Fruit fly (Drosophila melanogaster) whole organism, embryonic: ENCODE data around the gene dock.

Source experiments
- Asciz ChIP-seq: fragments of 200-800 bp; sonication (Bioruptor generic); optimal IDR thresholded peaks from 2 replicates; lab custom pipeline; 2017; ENCODE audit warnings: missing biosample characterization, mild to moderate bottlenecking, missing genetic modification characterization, missing genetic modification reagents
- C15 ChIP-seq: fragments of 200-800 bp; sonication (Bioruptor generic); IDR thresholded peaks from 3 replicates; pipeline ENCODE4 v1.3.6; 2022; ENCODE audit warnings: missing biosample characterization, missing genetic modification characterization
- CG10431 ChIP-seq: fragments of 200-800 bp; sonication (Bioruptor generic); optimal IDR thresholded peaks from 3 replicates; lab custom pipeline; 2018; ENCODE audit warnings: missing biosample characterization, mild to moderate bottlenecking, missing genetic modification characterization
- CG10959 ChIP-seq: fragments of 200-800 bp; sonication (Bioruptor generic); IDR thresholded peaks from 2 replicates; pipeline ENCODE4 v1.3.6; 2022; ENCODE audit warnings: missing biosample characterization, missing genetic modification characterization
- CG11093 ChIP-seq: fragments of 200-800 bp; sonication (Bioruptor generic); IDR thresholded peaks from 3 replicates; pipeline ENCODE4 v1.3.6; 2022; ENCODE audit warnings: missing biosample characterization, missing genetic modification characterization
- CG11456 ChIP-seq: fragments of 200-800 bp; sonication (Bioruptor generic); IDR thresholded peaks from 3 replicates; pipeline ENCODE4 v1.3.6; 2022; ENCODE audit warnings: missing biosample characterization, missing genetic modification characterization
- CG12071 ChIP-seq: fragments of 200-800 bp; sonication (Bioruptor generic); optimal IDR thresholded peaks from 3 replicates; lab custom pipeline; 2018; ENCODE audit warnings: missing biosample characterization, mild to moderate bottlenecking, missing genetic modification characterization
- CG13123 ChIP-seq: fragments of 200-800 bp; sonication (Bioruptor generic); optimal IDR thresholded peaks from 2 replicates; lab custom pipeline; 2016; ENCODE audit warnings: missing biosample characterization, missing genetic modification characterization
- CG13775 ChIP-seq: fragments of 200-800 bp; sonication (Bioruptor generic); optimal IDR thresholded peaks from 3 replicates; lab custom pipeline; 2017; ENCODE audit warnings: missing biosample characterization, mild to moderate bottlenecking, missing genetic modification characterization
- CG14710 ChIP-seq: fragments of 200-800 bp; sonication (Bioruptor generic); optimal IDR thresholded peaks from 3 replicates; lab custom pipeline; 2019; ENCODE audit warnings: missing biosample characterization, mild to moderate bottlenecking, missing genetic modification characterization, moderate library complexity
- CG14860 ChIP-seq: fragments of 200-800 bp; sonication (Bioruptor generic); IDR thresholded peaks from 3 replicates; pipeline ENCODE4 v1.3.6; 2022; ENCODE audit warnings: missing biosample characterization, missing genetic modification characterization; ENCODE audit not compliant: partially characterized antibody
- CG15601 ChIP-seq: fragments of 200-800 bp; sonication (Bioruptor generic); optimal IDR thresholded peaks from 3 replicates; lab custom pipeline; 2019; ENCODE audit warnings: missing biosample characterization, mild to moderate bottlenecking, missing genetic modification characterization, moderate library complexity
- CG1603 ChIP-seq: fragments of 200-800 bp; sonication (Bioruptor generic); optimal IDR thresholded peaks from 2 replicates; lab custom pipeline; 2019; ENCODE audit warnings: missing biosample characterization, mild to moderate bottlenecking, missing genetic modification characterization, moderate library complexity
- CG16779 ChIP-seq: fragments of 200-800 bp; sonication (Bioruptor generic); IDR thresholded peaks from 2 replicates; pipeline ENCODE4 v1.3.6; 2022; ENCODE audit warnings: missing biosample characterization, missing genetic modification characterization
- CG16815 ChIP-seq: fragments of 200-800 bp; sonication (Bioruptor generic); optimal IDR thresholded peaks from 3 replicates; lab custom pipeline; 2017; ENCODE audit warnings: missing biosample characterization, mild to moderate bottlenecking, missing genetic modification characterization
- CG1792 ChIP-seq: fragments of 200-800 bp; sonication (Bioruptor generic); optimal IDR thresholded peaks from 2 replicates; lab custom pipeline; 2016; ENCODE audit warnings: missing biosample characterization, missing genetic modification characterization
- CG18619 ChIP-seq: fragments of 200-800 bp; sonication (Bioruptor generic); optimal IDR thresholded peaks from 3 replicates; lab custom pipeline; 2017; ENCODE audit warnings: missing biosample characterization, mild to moderate bottlenecking, missing genetic modification characterization
- CG30431 ChIP-seq: fragments of 200-800 bp; sonication (Bioruptor generic); optimal IDR thresholded peaks from 2 replicates; lab custom pipeline; 2017; ENCODE audit warnings: missing biosample characterization, missing genetic modification characterization
- CG3065 ChIP-seq: fragments of 200-800 bp; sonication (Bioruptor generic); optimal IDR thresholded peaks from 2 replicates; lab custom pipeline; 2016; ENCODE audit warnings: missing biosample characterization, missing genetic modification characterization
- CG43689 ChIP-seq: fragments of 200-800 bp; sonication (Bioruptor generic); IDR thresholded peaks from 2 replicates; pipeline ENCODE4 v1.3.6; 2022; ENCODE audit warnings: missing biosample characterization, missing genetic modification characterization
- CG4820 ChIP-seq: fragments of 200-800 bp; sonication (Bioruptor generic); optimal IDR thresholded peaks from 3 replicates; lab custom pipeline; 2016; ENCODE audit warnings: missing biosample characterization, missing genetic modification characterization
- CG7928 ChIP-seq: fragments of 200-800 bp; sonication (Bioruptor generic); optimal IDR thresholded peaks from 2 replicates; lab custom pipeline; 2017; ENCODE audit warnings: missing biosample characterization, mild to moderate bottlenecking, missing genetic modification characterization
- CG8089 ChIP-seq: fragments of 200-800 bp; sonication (Bioruptor generic); optimal IDR thresholded peaks from 3 replicates; lab custom pipeline; 2016; ENCODE audit warnings: missing biosample characterization, missing genetic modification characterization
- CG9437 ChIP-seq: fragments of 200-800 bp; sonication (Bioruptor generic); optimal IDR thresholded peaks from 2 replicates; lab custom pipeline; 2018; ENCODE audit warnings: missing biosample characterization, mild to moderate bottlenecking, missing genetic modification characterization
- Deaf1 ChIP-seq: fragments of 200-800 bp; optimal IDR thresholded peaks from 3 replicates; lab custom pipeline; 2019; ENCODE audit warnings: missing biosample characterization, mild to moderate bottlenecking, missing genetic modification characterization, moderate library complexity
- Drgx ChIP-seq: fragments of 200-800 bp; sonication (Bioruptor generic); IDR thresholded peaks from 2 replicates; pipeline ENCODE4 v1.3.6; 2022; ENCODE audit warnings: missing biosample characterization, missing genetic modification characterization
- Eip74EF ChIP-seq, 2 experiments: fragments of 200-800 bp in 1 of 2; fragments of >200 bp in 1 of 2; sonication (Bioruptor generic) in 1 of 2; optimal IDR thresholded peaks; 2 replicates each; lab custom pipeline; 2017 to 2019; ENCODE audit warnings: missing biosample characterization in 2 of 2, missing genetic modification characterization in 2 of 2, mild to moderate bottlenecking in 1 of 2, moderate library complexity in 1 of 2
- Ets65A ChIP-seq: fragments of 200-800 bp; sonication (Bioruptor generic); peaks from one replicate; lab custom pipeline; 2016; ENCODE audit warnings: missing biosample characterization, missing genetic modification characterization
- Fer3 ChIP-seq: fragments of 200-800 bp; sonication (Bioruptor generic); optimal IDR thresholded peaks from 2 replicates; lab custom pipeline; 2018; ENCODE audit warnings: missing biosample characterization, mild to moderate bottlenecking, missing genetic modification characterization, moderate library complexity
- HHEX ChIP-seq: fragments of 200-800 bp; sonication (Bioruptor generic); optimal IDR thresholded peaks from 3 replicates; lab custom pipeline; 2017; ENCODE audit warnings: missing biosample characterization, mild to moderate bottlenecking, missing genetic modification characterization, missing genetic modification reagents
- Hmr ChIP-seq: fragments of 200-800 bp; sonication (Bioruptor generic); optimal IDR thresholded peaks from 3 replicates; lab custom pipeline; 2017; ENCODE audit warnings: mild to moderate bottlenecking, missing biosample characterization, missing genetic modification reagents, missing genetic modification characterization
- Kr ChIP-seq: fragments of 200-800 bp; sonication (Bioruptor generic); optimal IDR thresholded peaks from 2 replicates; lab custom pipeline; 2017; ENCODE audit warnings: missing biosample characterization, mild to moderate bottlenecking, missing genetic modification characterization
- Lpt ChIP-seq: fragments of >200 bp; optimal IDR thresholded peaks from 2 replicates; lab custom pipeline; 2018; ENCODE audit warnings: missing biosample characterization, missing genetic modification characterization
- Nf-YB ChIP-seq: fragments of 200-800 bp; sonication (Bioruptor generic); optimal IDR thresholded peaks from 3 replicates; lab custom pipeline; 2019; ENCODE audit warnings: missing biosample characterization, mild to moderate bottlenecking, missing genetic modification characterization, moderate library complexity
- ash1 ChIP-seq: fragments of 200-800 bp; sonication (Bioruptor generic); optimal IDR thresholded peaks from 2 replicates; lab custom pipeline; 2018; ENCODE audit warnings: missing biosample characterization, mild to moderate bottlenecking, missing genetic modification characterization
- az2 ChIP-seq: fragments of 200-800 bp; sonication (Bioruptor generic); optimal IDR thresholded peaks from 3 replicates; lab custom pipeline; 2016; ENCODE audit warnings: missing biosample characterization, missing genetic modification characterization
- dpn ChIP-seq, 2 experiments: fragments of 200-800 bp; sonication (Bioruptor generic); optimal IDR thresholded peaks; 3 replicates each; lab custom pipeline; 2016; ENCODE audit warnings: missing biosample characterization in 2 of 2, missing genetic modification characterization in 2 of 2
- exex ChIP-seq: fragments of 200-800 bp; sonication (Bioruptor generic); optimal IDR thresholded peaks from 4 replicates; lab custom pipeline; 2018; ENCODE audit warnings: missing biosample characterization, mild to moderate bottlenecking, missing genetic modification characterization, moderate library complexity
- knrl ChIP-seq: fragments of 200-800 bp; sonication (Bioruptor generic); IDR thresholded peaks from 3 replicates; pipeline ENCODE4 v1.3.6; 2022; ENCODE audit warnings: missing biosample characterization, missing genetic modification characterization; ENCODE audit not compliant: partially characterized antibody
- lbe ChIP-seq: fragments of 200-800 bp; sonication (Bioruptor generic); optimal IDR thresholded peaks from 2 replicates; lab custom pipeline; 2016; ENCODE audit warnings: missing biosample characterization, mild to moderate bottlenecking, missing genetic modification characterization
- luna ChIP-seq: fragments of 200-800 bp; sonication (Bioruptor generic); optimal IDR thresholded peaks from 2 replicates; lab custom pipeline; 2016; ENCODE audit warnings: missing biosample characterization, missing genetic modification characterization
- otp ChIP-seq: fragments of 200-800 bp; sonication (Bioruptor generic); IDR thresholded peaks from 3 replicates; pipeline ENCODE4, ENCODE4 v1.3.6; 2022; ENCODE audit warnings: missing biosample characterization, missing genetic modification characterization
- peb ChIP-seq: fragments of 200-800 bp; sonication (Bioruptor generic); IDR thresholded peaks from 2 replicates; pipeline ENCODE4 v1.3.6; 2022; ENCODE audit warnings: missing biosample characterization, missing genetic modification characterization
- pita ChIP-seq: fragments of 200-800 bp; sonication (Bioruptor generic); optimal IDR thresholded peaks from 2 replicates; lab custom pipeline; 2017; ENCODE audit warnings: missing biosample characterization, mild to moderate bottlenecking, missing genetic modification characterization
- pzg ChIP-seq: fragments of 200-800 bp; sonication (Bioruptor generic); optimal IDR thresholded peaks from 3 replicates; lab custom pipeline; 2018; ENCODE audit warnings: missing biosample characterization, mild to moderate bottlenecking, missing genetic modification characterization, moderate library complexity
- sna ChIP-seq: fragments of 200-800 bp; sonication (Bioruptor generic); IDR thresholded peaks from 2 replicates; pipeline ENCODE4 v1.3.6; 2022; ENCODE audit warnings: missing biosample characterization, missing genetic modification characterization; ENCODE audit not compliant: partially characterized antibody
- sqz ChIP-seq: fragments of 200-800 bp; sonication (Bioruptor generic); optimal IDR thresholded peaks from 3 replicates; lab custom pipeline; 2018; ENCODE audit warnings: missing biosample characterization, mild to moderate bottlenecking, missing genetic modification characterization
- stwl ChIP-seq: fragments of 200-800 bp; sonication (Bioruptor generic); optimal IDR thresholded peaks from 3 replicates; lab custom pipeline; 2018; ENCODE audit warnings: missing biosample characterization, mild to moderate bottlenecking, missing genetic modification characterization, moderate library complexity
- tll ChIP-seq, 2 experiments: fragments of 200-800 bp in 1 of 2; fragments of >200 bp in 1 of 2; sonication (Bioruptor generic) in 1 of 2; optimal IDR thresholded peaks; 2 replicates each; lab custom pipeline; 2017 to 2019; ENCODE audit warnings: missing biosample characterization in 2 of 2, missing genetic modification characterization in 2 of 2, mild to moderate bottlenecking in 1 of 2, moderate library complexity in 1 of 2
- unpg ChIP-seq: fragments of 200-800 bp; sonication (Bioruptor generic); optimal IDR thresholded peaks from 3 replicates; lab custom pipeline; 2018; ENCODE audit warnings: missing biosample characterization, mild to moderate bottlenecking, missing genetic modification characterization, moderate library complexity

dock gene

dm6 chr2L:852647-853111, 26.9 kb downstream of the dock start, which contains the start of the genes CG4291 and kraken (continued):
- no peak for TF ChIP-seq CG13123 (GFP tag; lab: Kevin White, UChicago)
- no peak for TF ChIP-seq knrl (GFP tag; lab: Robert Waterston, UW)
- TF ChIP-seq peb (GFP tag; lab: Robert Waterston, UW), result peak; percentile 6; the same call in 1 of the 2 replicates
- peak; percentile 51 for TF ChIP-seq CG8089 (GFP tag; lab: Kevin White, UChicago)
- TF ChIP-seq CG16815, result no peak
- TF ChIP-seq lbe (GFP tag; lab: Kevin White, UChicago), result peak; percentile 9
- no peak for TF ChIP-seq CG13775 (GFP tag; lab: Kevin White, UChicago)
- peak; percentile 43 for TF ChIP-seq Fer3 (tag; lab: Kevin White, UChicago)
- TF ChIP-seq CG10431 (GFP tag; lab: Kevin White, UChicago), result no peak
- TF ChIP-seq dpn (GFP tag; optimal IDR thresholded peaks at IDR 0.05; lab: Kevin White, UChicago), result peak; percentile 72 to 74
- peak; percentile 67 for TF ChIP-seq sna (GFP tag; lab: Robert Waterston, UW)
- no peak for TF ChIP-seq Nf-YB
- TF ChIP-seq CG30431 (GFP tag; lab: Kevin White, UChicago), result no peak
- TF ChIP-seq Kr, result no peak
- TF ChIP-seq Asciz (GFP tag; lab: Kevin White, UChicago), result no peak
- TF ChIP-seq CG4820, result no peak
- TF ChIP-seq stwl (tag; lab: Kevin White, UChicago), result peak; percentile 50
- no peak for TF ChIP-seq sqz (GFP tag; lab: Kevin White, UChicago)
- no peak for TF ChIP-seq CG3065 (GFP tag; lab: Kevin White, UChicago)
- 0 out of 3 replicates have a peak, but pooled peaks have one; percentile 19 for TF ChIP-seq CG11093 (GFP tag; lab: Robert Waterston, UW)
- no peak for TF ChIP-seq CG7928 (GFP tag; lab: Kevin White, UChicago)
- no peak for TF ChIP-seq pita (GFP tag; lab: Kevin White, UChicago)
- peak; percentile 50 for TF ChIP-seq CG14710 (tag; lab: Kevin White, UChicago)
- peak; percentile 35; the same call in 1 of the 2 replicates for TF ChIP-seq Drgx (GFP tag; lab: Robert Waterston, UW)
- peak; percentile 70 for TF ChIP-seq exex (tag; lab: Kevin White, UChicago)
- TF ChIP-seq Ets65A (GFP tag; lab: Kevin White, UChicago), result peak; percentile 92
- no peak for TF ChIP-seq CG43689 (GFP tag; lab: Robert Waterston, UW)
- peak; percentile 93 for TF ChIP-seq CG15601 (tag; lab: Kevin White, UChicago)
- peak; percentile 72 for TF ChIP-seq Hmr
- peak; percentile 44 for TF ChIP-seq unpg (GFP tag; lab: Kevin White, UChicago)
- TF ChIP-seq CG10959 (GFP tag; lab: Robert Waterston, UW), result 0 out of 2 replicates have a peak, but pooled peaks have one; percentile 38
- peak; percentile 39 for TF ChIP-seq HHEX (GFP tag; lab: Kevin White, UChicago)
- no peak for TF ChIP-seq CG12071 (GFP tag; lab: Kevin White, UChicago)
- peak; percentile 74 for TF ChIP-seq CG16779 (GFP tag; lab: Robert Waterston, UW)
- TF ChIP-seq luna (GFP tag; lab: Kevin White, UChicago), result no peak
- TF ChIP-seq az2 (GFP tag; lab: Kevin White, UChicago), result peak; percentile 48
- peak in 1 of 2 experiments; percentile 4 for TF ChIP-seq Eip74EF (GFP tag; optimal IDR thresholded peaks at IDR 0.05; lab: Kevin White, UChicago)
- peak; percentile 62 for TF ChIP-seq Deaf1 (tag; lab: Kevin White, UChicago)
- peak; percentile 31 for TF ChIP-seq CG1792 (GFP tag; lab: Kevin White, UChicago)
- TF ChIP-seq CG14860 (GFP tag; lab: Robert Waterston, UW), result no peak
- peak; percentile 84 for TF ChIP-seq CG11456 (GFP tag; lab: Robert Waterston, UW)
- TF ChIP-seq ash1, result peak; percentile 14
- no peak for TF ChIP-seq CG18619 (GFP tag; lab: Kevin White, UChicago)
- peak; percentile 81 for TF ChIP-seq CG1603 (tag; lab: Kevin White, UChicago)
- TF ChIP-seq Lpt (GFP tag; lab: Kevin White, UChicago), result no peak
- TF ChIP-seq C15 (GFP tag; lab: Robert Waterston, UW), result no peak
- TF ChIP-seq CG9437, result peak; percentile 11
- no peak for TF ChIP-seq otp (GFP tag; lab: Robert Waterston, UW)
- TF ChIP-seq pzg (GFP tag; lab: Kevin White, UChicago), result peak; percentile 90
- TF ChIP-seq tll (GFP tag; optimal IDR thresholded peaks at IDR 0.05; lab: Kevin White, UChicago), result no peak
